Worm (Caenorhabditis elegans) whole organism, L1 larva: ENCODE measurements around the gene C05E4.12.

Source experiments
- alr-1 ChIP-seq: fragments of 200-800 bp; sonication (Bioruptor generic); optimal IDR thresholded peaks from 2 replicates; lab custom pipeline; 2018; ENCODE audit warnings: borderline replicate concordance, mild to moderate bottlenecking, missing genetic modification characterization, missing compliant biosample characterization
- aly-2 ChIP-seq: fragments of 150-350 bp; optimal IDR thresholded peaks from 2 replicates; lab custom pipeline; 2014; ENCODE audit warnings: missing biosample characterization, missing genetic modification characterization
- fkh-10 ChIP-seq: sonication (generic microtip); optimal IDR thresholded peaks from 2 replicates; lab custom pipeline; 2017; ENCODE audit warnings: missing biosample characterization, missing genetic modification reagents, missing genetic modification characterization
- lin-39 ChIP-seq: fragments of 150-350 bp; optimal IDR thresholded peaks from 2 replicates; lab custom pipeline; 2014; ENCODE audit warnings: missing biosample characterization, missing genetic modification reagents, missing genetic modification characterization
- nhr-12 ChIP-seq: sonication (generic microtip); optimal IDR thresholded peaks from 2 replicates; lab custom pipeline; 2017; ENCODE audit warnings: missing biosample characterization, missing genetic modification characterization
- nhr-237 ChIP-seq: fragments of 150-350 bp; optimal IDR thresholded peaks from 2 replicates; lab custom pipeline; 2014; ENCODE audit warnings: missing biosample characterization, missing genetic modification characterization
- skn-1 ChIP-seq: fragments of 150-350 bp; optimal IDR thresholded peaks from 2 replicates; lab custom pipeline; 2014; ENCODE audit warnings: missing biosample characterization, missing genetic modification characterization
- tbx-2 ChIP-seq: sonication (generic microtip); optimal IDR thresholded peaks from 2 replicates; lab custom pipeline; 2016; ENCODE audit warnings: missing genetic modification characterization, missing compliant biosample characterization
- ztf-11 ChIP-seq, 2 experiments: sonication (generic microtip); optimal IDR thresholded peaks; 2 replicates each; lab custom pipeline; 2016 to 2017; ENCODE audit warnings: missing genetic modification characterization in 2 of 2, missing biosample characterization in 1 of 2, missing compliant biosample characterization in 1 of 2
- ztf-4 ChIP-seq: fragments of 150-350 bp; optimal IDR thresholded peaks from 2 replicates; lab custom pipeline; 2014; ENCODE audit warnings: missing biosample characterization, missing genetic modification characterization

- no peak for TF ChIP-seq alr-1 (tag; lab: Kevin White, UChicago)
- no peak for TF ChIP-seq fkh-10 (GFP tag; lab: Kevin White, UChicago)
- TF ChIP-seq tbx-2 (tag; lab: Kevin White, UChicago) = no peak
- TF ChIP-seq nhr-12 (tag; lab: Kevin White, UChicago) = no peak
- TF ChIP-seq ztf-4 (tag; lab: Kevin White, UChicago) = no peak
- TF ChIP-seq skn-1 (tag; lab: Kevin White, UChicago) = no peak
- TF ChIP-seq nhr-237 = no peak
- TF ChIP-seq aly-2 (tag; lab: Kevin White, UChicago) = no peak
- TF ChIP-seq lin-39 (tag; lab: Kevin White, UChicago) = no peak
- TF ChIP-seq ztf-11 (tag; optimal IDR thresholded peaks at IDR 0.05; lab: Kevin White, UChicago) = no peak
These were observed 5.6 kb downstream of the C05E4.12 start, which contains the start of gene str-20 for ce11 chrV:756169-756568.
